Worm (Caenorhabditis elegans): ENCODE results near the gene ZK892.4.

ZK892.4 gene

DNA sequence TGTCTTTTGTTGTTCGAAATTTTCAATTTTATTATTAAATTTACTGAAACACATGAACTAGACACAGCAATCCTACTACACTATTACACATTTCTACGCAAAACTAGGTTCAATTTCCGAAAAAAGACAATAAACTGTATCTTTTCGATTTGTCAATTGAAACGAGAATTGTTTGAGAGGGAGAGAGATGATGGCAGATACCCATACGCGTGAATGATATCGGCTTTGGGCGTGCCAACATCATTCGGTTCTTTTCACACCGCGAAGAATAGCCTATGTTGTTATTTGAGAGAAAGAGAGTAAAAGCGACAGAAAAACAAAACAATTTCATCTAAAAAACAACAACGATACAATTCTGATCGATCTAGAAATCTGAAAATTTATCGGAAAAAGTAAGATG, 5.4 kb downstream of the ZK892.4 start (continued):
- TF ChIP-seq efl-1 (optimal IDR thresholded peaks at IDR 0.05) (no peak), efl-1 (GFP tag; optimal IDR thresholded peaks at IDR 0.05 in 1 of 2) (peak in 1 of 2 experiments; percentile 81), C16A3.4 (tag; optimal IDR thresholded peaks at IDR 0.05) (no peak)

- TF ChIP-seq efl-3 (GFP tag; optimal IDR thresholded peaks at IDR 0.05) (no peak), lsy-2 (tag; optimal IDR thresholded peaks at IDR 0.05) (peak in 1 of 2 experiments; percentile 36), blmp-1 (tag; optimal IDR thresholded peaks at IDR 0.05) (peak; percentile 13), Y116A8C.19 (tag; optimal IDR thresholded peaks at IDR 0.05; ENCODE audit: borderline replicate concordance) (no peak), nhr-19 (GFP tag; conservative IDR thresholded peaks at IDR 0.05) (no peak), nhr-71 (tag; optimal IDR thresholded peaks at IDR 0.05) (peak; percentile 18), lin-15B (tag; optimal IDR thresholded peaks at IDR 0.05) (no peak), swsn-7 (tag; optimal IDR thresholded peaks at IDR 0.05) (no peak), unc-130 (tag; optimal IDR thresholded peaks at IDR 0.05) (peak; percentile 44), rnt-1 (tag; optimal IDR thresholded peaks at IDR 0.05) (peak; percentile 27), sup-37 (GFP tag; optimal IDR thresholded peaks at IDR 0.05) (no peak), fkh-10 (GFP tag; optimal IDR thresholded peaks at IDR 0.05) (no peak), hlh-4 (tag; optimal IDR thresholded peaks at IDR 0.05) (no peak), efl-1 (optimal IDR thresholded peaks at IDR 0.05) (no peak), efl-1 (GFP tag; optimal IDR thresholded peaks at IDR 0.05 in 1 of 2) (peak in 1 of 2 experiments; percentile 88), pqm-1 (tag; optimal IDR thresholded peaks at IDR 0.05) (no peak), lin-14 (GFP tag; optimal IDR thresholded peaks at IDR 0.05) (peak; percentile 55), ztf-4 (tag; optimal IDR thresholded peaks at IDR 0.05) (no peak)
These were observed 6.1 kb downstream of the ZK892.4 start for ce11 chrII:10012490-10012889.

- TF ChIP-seq nhr-76 (tag; optimal IDR thresholded peaks at IDR 0.05) (no peak), efl-1 (optimal IDR thresholded peaks at IDR 0.05) (no peak), efl-1 (GFP tag; optimal IDR thresholded peaks at IDR 0.05 in 1 of 2) (peak in 1 of 2 experiments; percentile 92)
These were observed 8.0 kb downstream of the ZK892.4 start for ce11 chrII:10014384-10014783.

- TF ChIP-seq dsc-1 (tag; optimal IDR thresholded peaks at IDR 0.05), result no peak
- peak; percentile 11 for TF ChIP-seq pax-3 (tag; optimal IDR thresholded peaks at IDR 0.05)
- peak; percentile 7 for TF ChIP-seq nhr-19 (GFP tag; conservative IDR thresholded peaks at IDR 0.05)
- peak; percentile 45 for TF ChIP-seq nhr-71 (tag; optimal IDR thresholded peaks at IDR 0.05)
- peak; percentile 74 for TF ChIP-seq lin-14 (GFP tag; optimal IDR thresholded peaks at IDR 0.05)
- TF ChIP-seq lin-35 (GFP tag; optimal IDR thresholded peaks at IDR 0.05), result peak in 1 of 2 experiments; percentile 8
- no peak for TF ChIP-seq ets-5 (GFP tag; IDR thresholded peaks at IDR 0.05)
- TF ChIP-seq lsy-2 (tag; optimal IDR thresholded peaks at IDR 0.05), result peak in 1 of 2 experiments; percentile 19
- TF ChIP-seq nhr-237 (tag; optimal IDR thresholded peaks at IDR 0.05), result no peak
- peak; percentile 28 for TF ChIP-seq tbx-2 (tag; optimal IDR thresholded peaks at IDR 0.05)
- peak in 1 of 3 experiments; percentile 3 for TF ChIP-seq ceh-82 (tag; optimal IDR thresholded peaks at IDR 0.05)
- TF ChIP-seq elt-3 (tag; optimal IDR thresholded peaks at IDR 0.05), result peak in 1 of 6 experiments; percentile 18
- TF ChIP-seq nhr-20 (tag; optimal IDR thresholded peaks at IDR 0.05), result peak; percentile 44
- peak in 1 of 2 experiments; percentile 45 for TF ChIP-seq mdl-1 (tag; optimal IDR thresholded peaks at IDR 0.05)
- no peak for TF ChIP-seq irx-1 (tag; optimal IDR thresholded peaks at IDR 0.05)
- TF ChIP-seq pqm-1 (tag; optimal IDR thresholded peaks at IDR 0.05), result no peak
- no peak for TF ChIP-seq C16A3.4 (tag; optimal IDR thresholded peaks at IDR 0.05)
- no peak for TF ChIP-seq snu-23 (GFP tag; optimal IDR thresholded peaks at IDR 0.05)
- TF ChIP-seq efl-1 (optimal IDR thresholded peaks at IDR 0.05), result no peak
- peak in 1 of 2 experiments; percentile 84 for TF ChIP-seq efl-1 (GFP tag; optimal IDR thresholded peaks at IDR 0.05 in 1 of 2)
- TF ChIP-seq fkh-8 (tag; optimal IDR thresholded peaks at IDR 0.05), result peak; percentile 83
- TF ChIP-seq pag-3 (tag; optimal IDR thresholded peaks at IDR 0.05; ENCODE audit: borderline replicate concordance, insufficient read depth), result peak; percentile 74
- peak; percentile 22 for TF ChIP-seq nhr-47 (tag; optimal IDR thresholded peaks at IDR 0.05)
- TF ChIP-seq unc-98 (GFP tag; IDR thresholded peaks at IDR 0.05), result no peak
- no peak for TF ChIP-seq lir-3 (tag; optimal IDR thresholded peaks at IDR 0.05; ENCODE audit: poor library complexity)
- no peak for TF ChIP-seq lin-39 (tag; optimal IDR thresholded peaks at IDR 0.05)
- no peak for TF ChIP-seq mep-1 (tag; optimal IDR thresholded peaks at IDR 0.05)
- no peak for TF ChIP-seq Y116A8C.19 (tag; optimal IDR thresholded peaks at IDR 0.05; ENCODE audit: borderline replicate concordance)
- TF ChIP-seq swsn-7 (tag; optimal IDR thresholded peaks at IDR 0.05), result peak; percentile 28
These were observed 9.6 kb downstream of the ZK892.4 start, which contains the start of gene lec-2 for ce11 chrII:10016013-10016412. TSS of gene lec-2 (minus strand) at chrII:10016183.
